Fruit fly (Drosophila melanogaster) whole organism, embryonic: ENCODE results near the gene HIPP1.

Experiments
- Atf3 ChIP-seq: fragments of 200-800 bp; sonication (Bioruptor generic); optimal IDR thresholded peaks from 3 replicates; lab custom pipeline; 2016; ENCODE audit warnings: missing biosample characterization, missing genetic modification characterization
- CG10321 ChIP-seq: fragments of 200-800 bp; sonication (Bioruptor generic); IDR thresholded peaks from 2 replicates; pipeline ENCODE4 v1.3.6; 2022; ENCODE audit warnings: missing biosample characterization, missing genetic modification characterization
- CG10462 ChIP-seq: fragments of 200-800 bp; sonication (Bioruptor generic); optimal IDR thresholded peaks from 2 replicates; lab custom pipeline; 2016; ENCODE audit warnings: missing biosample characterization, missing genetic modification characterization
- CG10565 ChIP-seq: fragments of 200-800 bp; sonication (Bioruptor generic); optimal IDR thresholded peaks from 3 replicates; lab custom pipeline; 2016; ENCODE audit warnings: missing biosample characterization, mild to moderate bottlenecking, missing genetic modification characterization
- CG11723 ChIP-seq: fragments of 200-800 bp; sonication (Bioruptor generic); optimal IDR thresholded peaks from 2 replicates; lab custom pipeline; 2017; ENCODE audit warnings: missing biosample characterization, mild to moderate bottlenecking, missing genetic modification characterization
- CG12299 ChIP-seq: fragments of 200-800 bp; sonication (Bioruptor generic); optimal IDR thresholded peaks from 2 replicates; lab custom pipeline; 2018; ENCODE audit warnings: missing biosample characterization, mild to moderate bottlenecking, missing genetic modification characterization
- CG1603 ChIP-seq: fragments of 200-800 bp; sonication (Bioruptor generic); optimal IDR thresholded peaks from 2 replicates; lab custom pipeline; 2019; ENCODE audit warnings: missing biosample characterization, mild to moderate bottlenecking, missing genetic modification characterization, moderate library complexity
- CG2116 ChIP-seq: fragments of 200-800 bp; sonication (Bioruptor generic); optimal IDR thresholded peaks from 3 replicates; lab custom pipeline; 2018; ENCODE audit warnings: missing biosample characterization, mild to moderate bottlenecking, missing genetic modification characterization
- CG33557 ChIP-seq: fragments of 200-800 bp; sonication (Bioruptor generic); optimal IDR thresholded peaks from 2 replicates; lab custom pipeline; 2019; ENCODE audit warnings: missing biosample characterization, mild to moderate bottlenecking, missing genetic modification characterization, moderate library complexity
- CG6254 ChIP-seq: fragments of 200-800 bp; sonication (Bioruptor generic); optimal IDR thresholded peaks from 3 replicates; lab custom pipeline; 2017; ENCODE audit warnings: mild to moderate bottlenecking, missing biosample characterization, missing genetic modification reagents, missing genetic modification characterization
- CG6654 ChIP-seq: fragments of 200-800 bp; sonication (Bioruptor generic); optimal IDR thresholded peaks from 2 replicates; lab custom pipeline; 2017; ENCODE audit warnings: missing biosample characterization, mild to moderate bottlenecking, missing genetic modification characterization
- CG6689 ChIP-seq: fragments of 200-800 bp; sonication (Bioruptor generic); IDR thresholded peaks from 2 replicates; pipeline ENCODE4 v1.3.6; 2022; ENCODE audit warnings: missing biosample characterization, missing genetic modification characterization
- CG9437 ChIP-seq: fragments of 200-800 bp; sonication (Bioruptor generic); optimal IDR thresholded peaks from 2 replicates; lab custom pipeline; 2018; ENCODE audit warnings: missing biosample characterization, mild to moderate bottlenecking, missing genetic modification characterization
- D19A ChIP-seq: fragments of 200-800 bp; optimal IDR thresholded peaks from 3 replicates; lab custom pipeline; 2019; ENCODE audit warnings: missing biosample characterization, mild to moderate bottlenecking, missing genetic modification characterization, moderate library complexity
- D19B ChIP-seq: fragments of 200-800 bp; sonication (Bioruptor generic); optimal IDR thresholded peaks from 2 replicates; lab custom pipeline; 2017; ENCODE audit warnings: missing biosample characterization, mild to moderate bottlenecking, missing genetic modification characterization
- Dek ChIP-seq: fragments of 200-800 bp; sonication (Bioruptor generic); optimal IDR thresholded peaks from 3 replicates; lab custom pipeline; 2019; ENCODE audit warnings: missing biosample characterization, mild to moderate bottlenecking, missing genetic modification characterization, moderate library complexity
- Fer1 ChIP-seq: fragments of 200-800 bp; sonication (Bioruptor generic); optimal IDR thresholded peaks from 2 replicates; lab custom pipeline; 2017; ENCODE audit warnings: missing biosample characterization, mild to moderate bottlenecking, missing genetic modification characterization
- HHEX ChIP-seq: fragments of 200-800 bp; sonication (Bioruptor generic); optimal IDR thresholded peaks from 3 replicates; lab custom pipeline; 2017; ENCODE audit warnings: missing biosample characterization, mild to moderate bottlenecking, missing genetic modification characterization, missing genetic modification reagents
- Hmr ChIP-seq: fragments of 200-800 bp; sonication (Bioruptor generic); optimal IDR thresholded peaks from 3 replicates; lab custom pipeline; 2017; ENCODE audit warnings: mild to moderate bottlenecking, missing biosample characterization, missing genetic modification reagents, missing genetic modification characterization
- Hr78 ChIP-seq, 2 experiments: fragments of 200-800 bp in 1 of 2; fragments of >200 bp in 1 of 2; sonication (Bioruptor generic) in 1 of 2; optimal IDR thresholded peaks; 2 replicates each; lab custom pipeline; 2017 to 2019; ENCODE audit warnings: missing biosample characterization in 2 of 2, missing genetic modification characterization in 2 of 2, mild to moderate bottlenecking in 1 of 2, moderate library complexity in 1 of 2
- Pdp1 ChIP-seq, 2 experiments: fragments of 200-800 bp; sonication (Bioruptor generic); optimal IDR thresholded peaks; 3 replicates each; lab custom pipeline; 2016; ENCODE audit warnings: missing biosample characterization in 2 of 2, missing genetic modification characterization in 2 of 2, mild to moderate bottlenecking in 1 of 2, moderate library complexity in 1 of 2
- Sox100B ChIP-seq: fragments of 200-800 bp; sonication (Bioruptor generic); optimal IDR thresholded peaks from 3 replicates; lab custom pipeline; 2018; ENCODE audit warnings: missing biosample characterization, mild to moderate bottlenecking, missing genetic modification characterization
- TFAM ChIP-seq: fragments of 200-800 bp; sonication (Bioruptor generic); optimal IDR thresholded peaks from 2 replicates; lab custom pipeline; 2017; ENCODE audit warnings: missing biosample characterization, missing genetic modification characterization, inconsistent platforms
- Xbp1 ChIP-seq: fragments of 200-800 bp; sonication (Bioruptor generic); optimal IDR thresholded peaks from 3 replicates; lab custom pipeline; 2016; ENCODE audit warnings: missing biosample characterization, mild to moderate bottlenecking, missing genetic modification characterization
- ara ChIP-seq: fragments of 200-800 bp; sonication (Bioruptor generic); IDR thresholded peaks from 2 replicates; pipeline ENCODE4 v1.3.6; 2022; ENCODE audit warnings: missing biosample characterization, missing genetic modification characterization
- bcd ChIP-seq: fragments of 200-800 bp; sonication (Bioruptor generic); optimal IDR thresholded peaks from 2 replicates; lab custom pipeline; 2017; ENCODE audit warnings: missing biosample characterization, mild to moderate bottlenecking, missing genetic modification characterization
- chn ChIP-seq: fragments of 200-800 bp; sonication (Bioruptor generic); optimal IDR thresholded peaks from 2 replicates; lab custom pipeline; 2016; ENCODE audit warnings: missing biosample characterization, missing genetic modification characterization
- crc ChIP-seq: fragments of 200-800 bp; sonication (Bioruptor generic); optimal IDR thresholded peaks from 2 replicates; lab custom pipeline; 2016; ENCODE audit warnings: missing biosample characterization, missing genetic modification characterization
- cwo ChIP-seq: fragments of 200-800 bp; sonication (Bioruptor generic); optimal IDR thresholded peaks from 3 replicates; lab custom pipeline; 2017; ENCODE audit warnings: missing biosample characterization, missing genetic modification characterization, mild to moderate bottlenecking, moderate library complexity, missing genetic modification reagents
- danr ChIP-seq: fragments of 200-800 bp; sonication (Bioruptor generic); IDR thresholded peaks from 2 replicates; pipeline ENCODE4 v1.3.6; 2022; ENCODE audit warnings: missing biosample characterization, missing genetic modification characterization
- esg ChIP-seq: fragments of 200-800 bp; sonication (Bioruptor generic); conservative IDR thresholded peaks from 2 replicates; pipeline ENCODE4 v1.3.6; 2022; ENCODE audit warnings: missing biosample characterization, missing genetic modification characterization
- ewg ChIP-seq: fragments of 200-800 bp; sonication (Bioruptor generic); optimal IDR thresholded peaks from 3 replicates; lab custom pipeline; 2017; ENCODE audit warnings: mild to moderate bottlenecking, missing biosample characterization, missing genetic modification reagents, missing genetic modification characterization
- fd64A ChIP-seq: fragments of 200-800 bp; sonication (Bioruptor generic); optimal IDR thresholded peaks from 3 replicates; lab custom pipeline; 2018; ENCODE audit warnings: missing biosample characterization, mild to moderate bottlenecking, missing genetic modification characterization
- gce ChIP-seq: fragments of 200-800 bp; sonication (Bioruptor generic); IDR thresholded peaks from 3 replicates; pipeline ENCODE4 v1.3.6; 2022; ENCODE audit warnings: missing biosample characterization, missing genetic modification characterization
- gcm2 ChIP-seq: fragments of 200-800 bp; sonication (Bioruptor generic); optimal IDR thresholded peaks from 2 replicates; lab custom pipeline; 2016; ENCODE audit warnings: missing biosample characterization, missing genetic modification characterization
- gfzf ChIP-seq: fragments of 200-800 bp; sonication (Bioruptor generic); optimal IDR thresholded peaks from 2 replicates; lab custom pipeline; 2016; ENCODE audit warnings: missing biosample characterization, mild to moderate bottlenecking, missing genetic modification characterization, moderate library complexity
- gsb-n ChIP-seq: fragments of 200-800 bp; sonication (Bioruptor generic); optimal IDR thresholded peaks from 3 replicates; lab custom pipeline; 2018; ENCODE audit warnings: missing biosample characterization, mild to moderate bottlenecking, missing genetic modification characterization
- gt ChIP-seq: fragments of 200-800 bp; sonication (Bioruptor generic); IDR thresholded peaks from 2 replicates; pipeline ENCODE4 v1.3.6; 2022; ENCODE audit warnings: missing biosample characterization, missing genetic modification characterization
- kay ChIP-seq: fragments of 200-800 bp; sonication (Bioruptor generic); optimal IDR thresholded peaks from 2 replicates; lab custom pipeline; 2016; ENCODE audit warnings: missing biosample characterization, missing genetic modification characterization
- klu ChIP-seq: fragments of 200-800 bp; sonication (Bioruptor generic); IDR thresholded peaks from 2 replicates; pipeline ENCODE4 v1.3.6; 2022; ENCODE audit warnings: missing biosample characterization, missing genetic modification characterization
- luna ChIP-seq: fragments of 200-800 bp; sonication (Bioruptor generic); optimal IDR thresholded peaks from 2 replicates; lab custom pipeline; 2016; ENCODE audit warnings: missing biosample characterization, missing genetic modification characterization
- nom ChIP-seq: fragments of 200-800 bp; sonication (Bioruptor generic); optimal IDR thresholded peaks from 2 replicates; lab custom pipeline; 2017; ENCODE audit warnings: missing biosample characterization, missing genetic modification characterization, mild to moderate bottlenecking, moderate library complexity, missing genetic modification reagents
- onecut ChIP-seq: fragments of 200-800 bp; sonication (Bioruptor generic); IDR thresholded peaks from 2 replicates; pipeline ENCODE4 v1.3.6; 2022; ENCODE audit warnings: missing biosample characterization, missing genetic modification characterization
- repo ChIP-seq: fragments of 200-800 bp; sonication (Bioruptor generic); optimal IDR thresholded peaks from 2 replicates; lab custom pipeline; 2016; ENCODE audit warnings: missing biosample characterization, missing genetic modification characterization
- schlank ChIP-seq: fragments of 200-800 bp; sonication (Bioruptor generic); optimal IDR thresholded peaks from 2 replicates; lab custom pipeline; 2018; ENCODE audit warnings: missing biosample characterization, mild to moderate bottlenecking, missing genetic modification characterization
- sr ChIP-seq: fragments of 200-800 bp; sonication (Bioruptor generic); IDR thresholded peaks from 3 replicates; pipeline ENCODE4 v1.3.6; 2022; ENCODE audit warnings: missing biosample characterization, missing genetic modification characterization
- stwl ChIP-seq: fragments of 200-800 bp; sonication (Bioruptor generic); optimal IDR thresholded peaks from 3 replicates; lab custom pipeline; 2018; ENCODE audit warnings: missing biosample characterization, mild to moderate bottlenecking, missing genetic modification characterization, moderate library complexity
- tll ChIP-seq, 2 experiments: fragments of 200-800 bp in 1 of 2; fragments of >200 bp in 1 of 2; sonication (Bioruptor generic) in 1 of 2; optimal IDR thresholded peaks; 2 replicates each; lab custom pipeline; 2017 to 2019; ENCODE audit warnings: missing biosample characterization in 2 of 2, missing genetic modification characterization in 2 of 2, mild to moderate bottlenecking in 1 of 2, moderate library complexity in 1 of 2

HIPP1 gene

dm6 chr3L:20784812-20785671 is 24.4 kb upstream of the HIPP1 start (continued):
- TF ChIP-seq Dek (tag; lab: Kevin White, UChicago): peak; percentile 67
- no peak for TF ChIP-seq gt (GFP tag; lab: Robert Waterston, UW)
- TF ChIP-seq Hmr: peak; percentile 58
- no peak for TF ChIP-seq gfzf (GFP tag; lab: Kevin White, UChicago)
- no peak for TF ChIP-seq CG6254 (GFP tag; lab: Kevin White, UChicago)
- TF ChIP-seq gsb-n (tag; lab: Kevin White, UChicago): no peak
- TF ChIP-seq Pdp1 (GFP tag; optimal IDR thresholded peaks at IDR 0.05; lab: Kevin White, UChicago): peak; percentile 4 to 65
- TF ChIP-seq kay (GFP tag; lab: Kevin White, UChicago): peak; percentile 62
- no peak for TF ChIP-seq chn (GFP tag; lab: Kevin White, UChicago)
- TF ChIP-seq gce: no peak
- no peak for TF ChIP-seq CG11723
- no peak for TF ChIP-seq Hr78 (GFP tag; optimal IDR thresholded peaks at IDR 0.05; lab: Kevin White, UChicago)
- peak; percentile 32 for TF ChIP-seq CG12299 (tag; lab: Kevin White, UChicago)
- TF ChIP-seq nom (GFP tag; lab: Kevin White, UChicago): peak; percentile 40
- peak; percentile 8 for TF ChIP-seq stwl (tag; lab: Kevin White, UChicago)
- no peak for TF ChIP-seq Atf3 (GFP tag; lab: Kevin White, UChicago)
- TF ChIP-seq bcd (GFP tag; lab: Kevin White, UChicago): peak; percentile 24
- 0 out of 2 replicates have a peak, but pooled peaks have one; percentile 9 for TF ChIP-seq onecut (GFP tag; lab: Robert Waterston, UW)
- no peak for TF ChIP-seq Sox100B
- TF ChIP-seq CG9437 (GFP tag; lab: Kevin White, UChicago): peak; percentile 47
- no peak for TF ChIP-seq tll (GFP tag; optimal IDR thresholded peaks at IDR 0.05; lab: Kevin White, UChicago)
- peak; percentile 51 for TF ChIP-seq Fer1 (GFP tag; lab: Kevin White, UChicago)
- peak; percentile 46 for TF ChIP-seq CG2116 (GFP tag; lab: Kevin White, UChicago)
- TF ChIP-seq HHEX (GFP tag; lab: Kevin White, UChicago): no peak
- peak; percentile 21 for TF ChIP-seq Xbp1
- TF ChIP-seq CG6654: no peak
- TF ChIP-seq ewg (GFP tag; lab: Kevin White, UChicago): peak; percentile 90
- no peak for TF ChIP-seq CG10321
- TF ChIP-seq CG6689 (GFP tag; lab: Robert Waterston, UW): no peak
- no peak for TF ChIP-seq CG10565 (GFP tag; lab: Kevin White, UChicago)
- TF ChIP-seq TFAM (GFP tag; lab: Kevin White, UChicago): no peak
- TF ChIP-seq crc: no peak
- no peak for TF ChIP-seq gcm2 (GFP tag; lab: Kevin White, UChicago)
- TF ChIP-seq danr (GFP tag; lab: Robert Waterston, UW): no peak
- no peak; the same call in 1 of the 2 replicates for TF ChIP-seq ara
- peak; percentile 4 for TF ChIP-seq luna (GFP tag; lab: Kevin White, UChicago)
- TF ChIP-seq repo: no peak
- TF ChIP-seq CG1603 (tag; lab: Kevin White, UChicago): no peak
- peak; percentile 30 for TF ChIP-seq D19B
- peak; percentile 41 for TF ChIP-seq CG33557 (GFP tag; lab: Kevin White, UChicago)
- no peak for TF ChIP-seq cwo
- no peak for TF ChIP-seq fd64A (GFP tag; lab: Kevin White, UChicago)
- TF ChIP-seq esg (GFP tag; lab: Robert Waterston, UW): no peak
- TF ChIP-seq sr (GFP tag; lab: Robert Waterston, UW): peak; percentile 86
- TF ChIP-seq D19A (tag; lab: Kevin White, UChicago): peak; percentile 40
- no peak for TF ChIP-seq klu (GFP tag; lab: Robert Waterston, UW)
- no peak for TF ChIP-seq CG10462 (GFP tag; lab: Kevin White, UChicago)
- no peak for TF ChIP-seq schlank (tag; lab: Kevin White, UChicago)
